Worm (Caenorhabditis elegans): ENCODE data around the gene T05C12.11.

DNA sequence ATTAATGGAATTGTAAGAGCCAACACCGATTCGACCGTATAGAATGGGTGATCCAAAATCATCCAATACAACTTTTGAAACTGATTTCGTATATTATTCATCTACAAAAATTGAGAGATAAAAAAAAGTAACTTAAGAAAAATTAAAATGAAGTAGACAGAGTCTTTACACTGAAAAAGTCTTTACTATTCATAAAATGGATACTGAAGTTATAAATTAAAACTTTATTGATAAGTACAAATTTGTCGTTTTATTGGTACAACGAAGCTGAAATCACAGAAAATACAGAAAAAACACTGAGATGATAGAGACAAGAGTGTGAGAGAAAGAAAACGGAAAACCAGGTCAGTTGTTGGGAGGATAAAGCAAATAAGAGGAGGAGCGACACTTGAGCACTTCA is 44.1 kb upstream of the T05C12.11 start, which contains the start of gene M110.10:
- TF ChIP-seq tbx-11 (GFP tag; IDR thresholded peaks at IDR 0.05) (no peak), ceh-36 (tag; optimal IDR thresholded peaks at IDR 0.05) (no peak), ama-1 (optimal IDR thresholded peaks at IDR 0.05) (no peak), flt-1 (GFP tag; IDR thresholded peaks at IDR 0.05) (no peak), aly-1 (tag; optimal IDR thresholded peaks at IDR 0.05) (no peak)
